Worm (Caenorhabditis elegans) whole organism, L1 larva: ENCODE measurements around the gene C33F10.8.

Experiments
- C04F5.9 ChIP-seq: sonication (generic microtip); optimal IDR thresholded peaks from 2 replicates; lab custom pipeline; 2016; ENCODE audit warnings: missing genetic modification characterization, missing compliant biosample characterization
- aha-1 ChIP-seq: fragments of 150-350 bp; optimal IDR thresholded peaks from 2 replicates; lab custom pipeline; 2014; ENCODE audit warnings: missing biosample characterization, missing genetic modification characterization
- aly-2 ChIP-seq: fragments of 150-350 bp; optimal IDR thresholded peaks from 2 replicates; lab custom pipeline; 2014; ENCODE audit warnings: missing biosample characterization, missing genetic modification characterization
- ceh-82 ChIP-seq, 3 experiments: fragments of 150-350 bp in 1 of 3; sonication (generic microtip) in 2 of 3; optimal IDR thresholded peaks; 2 replicates each; lab custom pipeline; 2014 to 2017; ENCODE audit warnings: missing biosample characterization in 3 of 3, missing genetic modification characterization in 3 of 3
- egl-27 ChIP-seq, 2 experiments: fragments of 150-350 bp in 1 of 2; sonication (generic microtip); optimal IDR thresholded peaks; 3 replicates each; lab custom pipeline; 2017 to 2018; ENCODE audit warnings: missing biosample characterization in 2 of 2, missing genetic modification characterization in 2 of 2, missing genetic modification reagents in 2 of 2
- lin-15B ChIP-seq: fragments of 150-350 bp; sonication (generic microtip); optimal IDR thresholded peaks from 3 replicates; lab custom pipeline; 2014; ENCODE audit warnings: missing biosample characterization, missing genetic modification characterization
- lin-35 ChIP-seq, 2 experiments: fragments of 150-350 bp; optimal IDR thresholded peaks; 2 replicates each; lab custom pipeline; 2014; ENCODE audit warnings: missing biosample characterization in 2 of 2, missing genetic modification characterization in 2 of 2, missing genetic modification reagents in 2 of 2
- nhr-11 ChIP-seq: fragments of 150-350 bp; optimal IDR thresholded peaks from 2 replicates; lab custom pipeline; 2014; ENCODE audit warnings: missing biosample characterization, missing genetic modification characterization
- pag-3 ChIP-seq: sonication (generic microtip); optimal IDR thresholded peaks from 2 replicates; lab custom pipeline; 2017; ENCODE audit warnings: missing genetic modification characterization, mild to moderate bottlenecking, missing compliant biosample characterization, antibody characterized with exemption, borderline replicate concordance; ENCODE audit not compliant: insufficient read depth
- pqm-1 ChIP-seq: sonication (generic microtip); optimal IDR thresholded peaks from 3 replicates; lab custom pipeline; 2017; ENCODE audit warnings: missing biosample characterization, missing genetic modification characterization
- unc-62 ChIP-seq: fragments of 150-350 bp; optimal IDR thresholded peaks from 2 replicates; lab custom pipeline; 2014; ENCODE audit warnings: missing biosample characterization, missing genetic modification reagents, missing genetic modification characterization

DNA sequence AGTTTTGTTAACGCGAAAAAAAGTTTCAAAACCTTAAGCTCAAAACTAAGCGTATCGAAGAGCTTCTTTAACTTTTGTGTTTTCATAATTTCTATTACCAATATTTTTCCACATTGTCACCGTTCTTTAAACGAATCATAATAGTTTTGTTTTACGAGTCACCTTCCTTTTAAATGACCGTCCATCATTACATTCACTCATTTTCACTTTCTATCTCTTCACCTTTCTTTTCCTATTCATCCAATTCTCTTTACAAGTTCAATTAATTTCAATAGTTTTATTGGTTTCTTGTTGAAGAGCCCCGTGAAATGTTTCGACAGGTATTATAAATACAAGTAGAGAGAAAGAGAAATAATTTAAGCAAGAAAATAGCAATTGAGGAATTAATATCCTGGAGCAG, 46.8 kb upstream of the C33F10.8 start:
- TF ChIP-seq egl-27 (tag; optimal IDR thresholded peaks at IDR 0.05; lab: Kevin White, UChicago) (no peak), lin-35 (GFP tag; optimal IDR thresholded peaks at IDR 0.05; lab: Kevin White, UChicago) (no peak), pag-3 (tag; lab: Kevin White, UChicago) (no peak), nhr-11 (tag; lab: Kevin White, UChicago) (no peak), ceh-82 (tag; optimal IDR thresholded peaks at IDR 0.05; lab: Kevin White, UChicago) (no peak), unc-62 (GFP tag; lab: Kevin White, UChicago) (no peak), lin-15B (tag; lab: Kevin White, UChicago) (no peak), pqm-1 (tag; lab: Kevin White, UChicago) (no peak), aly-2 (no peak), C04F5.9 (tag; lab: Kevin White, UChicago) (no peak), aha-1 (tag; lab: Kevin White, UChicago) (no peak)
